Worm (Caenorhabditis elegans): ENCODE measurements around the gene npp-25.

npp-25 gene

ce11 chrIII:12952615-12953014, 26.8 kb upstream of the npp-25 start:
- TF ChIP-seq ama-1 (optimal IDR thresholded peaks at IDR 0.05) = no peak
- no peak for TF ChIP-seq scrt-1 (GFP tag; IDR thresholded peaks at IDR 0.05)
- TF ChIP-seq tra-4 (tag; optimal IDR thresholded peaks at IDR 0.05) = no peak
- TF ChIP-seq pes-1 (GFP tag; IDR thresholded peaks at IDR 0.05) = no peak
- TF ChIP-seq ceh-36 (tag; optimal IDR thresholded peaks at IDR 0.05) = no peak
- TF ChIP-seq B0310.2 (tag; optimal IDR thresholded peaks at IDR 0.05) = no peak
- no peak for TF ChIP-seq F13C5.2 (tag; optimal IDR thresholded peaks at IDR 0.05)

ce11 chrIII:12951362-12952228, 25.8 kb upstream of the npp-25 start, which contains the start of gene Y39E4A.1:
Y39E4A.1 (plus strand) TSS chrIII:12951412.
- TF ChIP-seq B0310.2 (tag; optimal IDR thresholded peaks at IDR 0.05) (no peak), ama-1 (optimal IDR thresholded peaks at IDR 0.05) (no peak), sea-1 (GFP tag; conservative IDR thresholded peaks at IDR 0.05) (no peak)

- no peak for TF ChIP-seq scrt-1 (GFP tag; IDR thresholded peaks at IDR 0.05)
- no peak for TF ChIP-seq hmbx-1 (tag; optimal IDR thresholded peaks at IDR 0.05)
- peak; percentile 89 for TF ChIP-seq ceh-36 (tag; optimal IDR thresholded peaks at IDR 0.05)
- TF ChIP-seq flt-1 (GFP tag; IDR thresholded peaks at IDR 0.05) = no peak
Observed at ce11 chrIII:12945072-12945471, 19.3 kb upstream of the npp-25 start.

ce11 chrIII:12944064-12944463, 18.3 kb upstream of the npp-25 start:
- TF ChIP-seq ama-1 (optimal IDR thresholded peaks at IDR 0.05) (no peak), ets-7 (tag; optimal IDR thresholded peaks at IDR 0.05) (no peak), F13C5.2 (tag; optimal IDR thresholded peaks at IDR 0.05) (no peak), aly-1 (tag; optimal IDR thresholded peaks at IDR 0.05) (no peak), hnd-1 (tag; optimal IDR thresholded peaks at IDR 0.05) (no peak), tbx-11 (GFP tag; IDR thresholded peaks at IDR 0.05) (no peak), scrt-1 (GFP tag; IDR thresholded peaks at IDR 0.05) (no peak), tbx-37 (GFP tag; conservative IDR thresholded peaks at IDR 0.05) (no peak), hmbx-1 (tag; optimal IDR thresholded peaks at IDR 0.05) (no peak), ceh-36 (tag; optimal IDR thresholded peaks at IDR 0.05) (no peak), pes-1 (GFP tag; IDR thresholded peaks at IDR 0.05) (no peak), sea-1 (GFP tag; conservative IDR thresholded peaks at IDR 0.05) (no peak), B0310.2 (tag; optimal IDR thresholded peaks at IDR 0.05) (no peak)

ce11 chrIII:12942307-12942706, 16.5 kb upstream of the npp-25 start, which contains the start of gene unc-25:
unc-25 (plus strand) TSS chrIII:12942651.
- no peak for TF ChIP-seq B0310.2 (tag; optimal IDR thresholded peaks at IDR 0.05)
- no peak for TF ChIP-seq hnd-1 (tag; optimal IDR thresholded peaks at IDR 0.05)
- TF ChIP-seq ceh-36 (tag; optimal IDR thresholded peaks at IDR 0.05) = no peak
- no peak for TF ChIP-seq tbx-37 (GFP tag; conservative IDR thresholded peaks at IDR 0.05)
- no peak for TF ChIP-seq ets-7 (tag; optimal IDR thresholded peaks at IDR 0.05)
- TF ChIP-seq pes-1 (GFP tag; IDR thresholded peaks at IDR 0.05) = no peak
- no peak for TF ChIP-seq tbx-11 (GFP tag; IDR thresholded peaks at IDR 0.05)
- TF ChIP-seq scrt-1 (GFP tag; IDR thresholded peaks at IDR 0.05) = no peak
- TF ChIP-seq hmbx-1 (tag; optimal IDR thresholded peaks at IDR 0.05) = no peak
- TF ChIP-seq ama-1 (optimal IDR thresholded peaks at IDR 0.05) = no peak
- no peak for TF ChIP-seq sea-1 (GFP tag; conservative IDR thresholded peaks at IDR 0.05)
- no peak for TF ChIP-seq tra-4 (tag; optimal IDR thresholded peaks at IDR 0.05)
- no peak for TF ChIP-seq hmg-4 (GFP tag; optimal IDR thresholded peaks at IDR 0.05)
- TF ChIP-seq F13C5.2 (tag; optimal IDR thresholded peaks at IDR 0.05) = no peak
- TF ChIP-seq flt-1 (GFP tag; IDR thresholded peaks at IDR 0.05) = no peak
- TF ChIP-seq aly-1 (tag; optimal IDR thresholded peaks at IDR 0.05) = no peak
- TF ChIP-seq ceh-13 (GFP tag; optimal IDR thresholded peaks at IDR 0.05) = no peak

- TF ChIP-seq hnd-1 (tag; optimal IDR thresholded peaks at IDR 0.05) (no peak), scrt-1 (GFP tag; IDR thresholded peaks at IDR 0.05) (no peak), ets-7 (tag; optimal IDR thresholded peaks at IDR 0.05) (no peak), tbx-37 (GFP tag; conservative IDR thresholded peaks at IDR 0.05) (no peak), hmbx-1 (tag; optimal IDR thresholded peaks at IDR 0.05) (no peak), tbx-11 (GFP tag; IDR thresholded peaks at IDR 0.05) (no peak), sea-1 (GFP tag; conservative IDR thresholded peaks at IDR 0.05) (no peak), hmg-4 (GFP tag; optimal IDR thresholded peaks at IDR 0.05) (no peak)
Observed at ce11 chrIII:12934417-12934816, 8.6 kb upstream of the npp-25 start, which contains the start of gene epg-3. epg-3 (plus strand) TSS chrIII:12934717.

- TF ChIP-seq hmg-4 (GFP tag; optimal IDR thresholded peaks at IDR 0.05) (no peak), ceh-36 (tag; optimal IDR thresholded peaks at IDR 0.05) (no peak), F13C5.2 (tag; optimal IDR thresholded peaks at IDR 0.05) (no peak), hmbx-1 (tag; optimal IDR thresholded peaks at IDR 0.05) (no peak), aly-1 (tag; optimal IDR thresholded peaks at IDR 0.05) (no peak), hnd-1 (tag; optimal IDR thresholded peaks at IDR 0.05) (no peak), pes-1 (GFP tag; IDR thresholded peaks at IDR 0.05) (no peak), flt-1 (GFP tag; IDR thresholded peaks at IDR 0.05) (no peak), tbx-11 (GFP tag; IDR thresholded peaks at IDR 0.05) (no peak), ama-1 (optimal IDR thresholded peaks at IDR 0.05) (no peak), scrt-1 (GFP tag; IDR thresholded peaks at IDR 0.05) (no peak), B0310.2 (tag; optimal IDR thresholded peaks at IDR 0.05) (no peak), tra-4 (tag; optimal IDR thresholded peaks at IDR 0.05) (no peak), ets-7 (tag; optimal IDR thresholded peaks at IDR 0.05) (no peak), ceh-13 (GFP tag; optimal IDR thresholded peaks at IDR 0.05) (no peak), tbx-37 (GFP tag; conservative IDR thresholded peaks at IDR 0.05) (no peak), sea-1 (GFP tag; conservative IDR thresholded peaks at IDR 0.05) (no peak)
Observed at ce11 chrIII:12932776-12933175, 7.0 kb upstream of the npp-25 start.

Data from whole organism, early embryonic.